Fruit fly (Drosophila melanogaster) whole organism, adult: ENCODE results near the gene CG12448.

ENCODE experiments used
- CG11617 ChIP-seq: fragments of 200-800 bp; sonication (Bioruptor generic); optimal IDR thresholded peaks from 2 replicates; lab custom pipeline; 2017; ENCODE audit warnings: mild to moderate bottlenecking, missing biosample characterization, missing genetic modification reagents, missing genetic modification characterization
- CG12768 ChIP-seq: fragments of 200-800 bp; sonication (Bioruptor generic); optimal IDR thresholded peaks from 2 replicates; lab custom pipeline; 2017; ENCODE audit warnings: missing biosample characterization, missing genetic modification characterization, mild to moderate bottlenecking, moderate library complexity, missing genetic modification reagents
- CG14711 ChIP-seq: fragments of 200-800 bp; sonication (Bioruptor generic); optimal IDR thresholded peaks from 2 replicates; lab custom pipeline; 2018; ENCODE audit warnings: missing biosample characterization, mild to moderate bottlenecking, missing genetic modification characterization, moderate library complexity
- CG1620 ChIP-seq: fragments of 200-800 bp; sonication (Bioruptor generic); optimal IDR thresholded peaks from 2 replicates; lab custom pipeline; 2016; ENCODE audit warnings: missing biosample characterization, missing genetic modification characterization
- CG33017 ChIP-seq: fragments of 200-800 bp; sonication (Bioruptor generic); optimal IDR thresholded peaks from 2 replicates; lab custom pipeline; 2018; ENCODE audit warnings: missing biosample characterization, mild to moderate bottlenecking, missing genetic modification characterization, moderate library complexity
- CG5204 ChIP-seq: fragments of 200-800 bp; sonication (Bioruptor generic); optimal IDR thresholded peaks from 2 replicates; lab custom pipeline; 2016; ENCODE audit warnings: missing biosample characterization, missing genetic modification characterization
- CG7045 ChIP-seq: fragments of 200-800 bp; sonication (Bioruptor generic); optimal IDR thresholded peaks from 2 replicates; lab custom pipeline; 2017; ENCODE audit warnings: missing biosample characterization, mild to moderate bottlenecking, missing genetic modification characterization
- CG7101 ChIP-seq: fragments of 200-800 bp; sonication (Bioruptor generic); optimal IDR thresholded peaks from 2 replicates; lab custom pipeline; 2018; ENCODE audit warnings: missing biosample characterization, mild to moderate bottlenecking, missing genetic modification characterization, moderate library complexity
- Clk ChIP-seq: fragments of 200-800 bp; sonication (Bioruptor generic); optimal IDR thresholded peaks from 2 replicates; lab custom pipeline; 2017; ENCODE audit warnings: missing biosample characterization, missing genetic modification characterization
- Crg-1 ChIP-seq: fragments of 200-800 bp; sonication (Bioruptor generic); optimal IDR thresholded peaks from 2 replicates; lab custom pipeline; 2016; ENCODE audit warnings: missing biosample characterization, missing genetic modification characterization
- Hr96 ChIP-seq: fragments of 200-800 bp; sonication (Bioruptor generic); optimal IDR thresholded peaks from 2 replicates; lab custom pipeline; 2016; ENCODE audit warnings: missing biosample characterization, missing genetic modification characterization
- Mnt ChIP-seq: fragments of 200-800 bp; sonication (Bioruptor generic); optimal IDR thresholded peaks from 2 replicates; lab custom pipeline; 2016; ENCODE audit warnings: missing biosample characterization, mild to moderate bottlenecking, missing genetic modification characterization
- bab1 ChIP-seq: fragments of 200-800 bp; sonication (Bioruptor generic); optimal IDR thresholded peaks from 3 replicates; lab custom pipeline; 2019; ENCODE audit warnings: missing biosample characterization, mild to moderate bottlenecking, missing genetic modification characterization, moderate library complexity
- cic ChIP-seq: fragments of 200-800 bp; sonication (Bioruptor generic); optimal IDR thresholded peaks from 2 replicates; lab custom pipeline; 2017; ENCODE audit warnings: missing biosample characterization, mild to moderate bottlenecking, missing genetic modification characterization, moderate library complexity
- cnc ChIP-seq, 2 experiments: fragments of >200 bp; optimal IDR thresholded peaks; 2 replicates each; lab custom pipeline; 2017
- kay ChIP-seq: fragments of 200-800 bp; sonication (Bioruptor generic); peaks from one replicate; lab custom pipeline; 2016; ENCODE audit warnings: missing biosample characterization, missing genetic modification characterization, borderline replicate concordance
- ovo ChIP-seq: fragments of 200-800 bp; sonication (Bioruptor generic); optimal IDR thresholded peaks from 2 replicates; lab custom pipeline; 2016; ENCODE audit warnings: missing biosample characterization, missing genetic modification characterization
- pad ChIP-seq: fragments of 200-800 bp; sonication (Bioruptor generic); optimal IDR thresholded peaks from 3 replicates; lab custom pipeline; 2017; ENCODE audit warnings: missing biosample characterization, missing genetic modification characterization, mild to moderate bottlenecking, moderate library complexity, missing genetic modification reagents
- tj ChIP-seq: fragments of 200-800 bp; sonication (Bioruptor generic); optimal IDR thresholded peaks from 3 replicates; lab custom pipeline; 2017; ENCODE audit warnings: missing biosample characterization, mild to moderate bottlenecking, missing genetic modification characterization, moderate library complexity
- toe ChIP-seq: fragments of 200-800 bp; sonication (Bioruptor generic); optimal IDR thresholded peaks from 2 replicates; lab custom pipeline; 2016; ENCODE audit warnings: missing biosample characterization, missing genetic modification characterization

Gene CG12448

DNA sequence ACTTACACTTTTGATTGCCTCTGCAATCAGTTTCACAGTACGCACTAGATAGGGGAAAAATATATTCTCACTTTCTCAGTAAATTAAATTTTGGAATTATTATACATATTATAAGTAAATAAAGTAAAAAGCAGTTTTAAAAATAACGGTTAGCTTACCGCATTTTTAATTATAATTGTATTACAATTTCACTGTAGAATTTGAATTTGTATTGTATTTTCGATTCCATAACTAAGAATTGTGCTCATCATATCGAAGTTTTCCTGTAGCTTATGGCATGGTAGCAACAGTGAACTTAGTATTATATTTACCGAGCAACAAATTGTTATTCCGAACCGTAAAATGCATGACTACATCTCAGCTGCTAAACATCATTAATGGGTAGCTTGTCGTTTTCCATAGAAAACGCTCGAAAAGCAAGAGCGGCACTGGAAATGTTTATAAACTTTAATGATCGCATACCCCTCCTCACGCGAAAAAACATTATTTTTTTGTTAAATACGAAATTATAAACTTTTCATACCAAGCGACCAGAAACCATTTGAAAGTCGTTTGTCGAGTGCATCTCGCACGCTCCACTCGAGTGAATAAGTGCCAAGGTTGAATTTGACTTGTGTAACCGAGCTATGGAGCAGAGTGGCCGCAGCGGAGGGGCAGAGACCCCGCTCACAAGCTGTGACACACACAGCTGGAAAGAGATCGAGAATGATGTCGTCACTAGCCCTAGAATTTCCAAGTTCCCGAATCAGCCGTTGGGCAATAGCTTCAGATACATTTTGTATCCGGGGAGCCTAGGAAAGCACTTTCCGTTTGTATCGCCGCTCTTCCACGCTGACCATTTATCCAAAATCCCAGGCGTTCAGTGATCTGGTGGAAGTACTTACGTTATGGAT is 29.0 kb upstream of the CG12448 start:
- peak; percentile 91 for TF ChIP-seq tj
- peak; percentile 93 for TF ChIP-seq bab1 (GFP tag; lab: Kevin White, UChicago)
- TF ChIP-seq kay (GFP tag; lab: Kevin White, UChicago), result peak; percentile 98
- no peak for TF ChIP-seq ovo
- TF ChIP-seq Crg-1 (GFP tag; lab: Kevin White, UChicago), result peak; percentile 84
- peak; percentile 77 for TF ChIP-seq pad (GFP tag; lab: Kevin White, UChicago)
- peak; percentile 92 for TF ChIP-seq CG11617 (GFP tag; lab: Kevin White, UChicago)
- TF ChIP-seq CG7101 (tag; lab: Kevin White, UChicago), result peak; percentile 93
- peak; percentile 76 for TF ChIP-seq CG5204 (GFP tag; lab: Kevin White, UChicago)
- TF ChIP-seq toe, result peak; percentile 65
- peak; percentile 33 for TF ChIP-seq Mnt (GFP tag; lab: Kevin White, UChicago)
- peak; percentile 93 for TF ChIP-seq CG33017
- peak; percentile 88 for TF ChIP-seq CG14711 (tag; lab: Kevin White, UChicago)
- peak; percentile 38 for TF ChIP-seq Hr96
- no peak for TF ChIP-seq cnc (optimal IDR thresholded peaks at IDR 0.05; lab: Kevin White, UChicago)
- TF ChIP-seq CG7045 (GFP tag; lab: Kevin White, UChicago), result peak; percentile 91
- peak; percentile 90 for TF ChIP-seq CG12768 (GFP tag; lab: Kevin White, UChicago)
- TF ChIP-seq cic (GFP tag; lab: Kevin White, UChicago), result peak; percentile 38
- TF ChIP-seq CG1620 (GFP tag; lab: Kevin White, UChicago), result peak; percentile 32
- TF ChIP-seq Clk (GFP tag; lab: Kevin White, UChicago), result peak; percentile 69

DNA sequence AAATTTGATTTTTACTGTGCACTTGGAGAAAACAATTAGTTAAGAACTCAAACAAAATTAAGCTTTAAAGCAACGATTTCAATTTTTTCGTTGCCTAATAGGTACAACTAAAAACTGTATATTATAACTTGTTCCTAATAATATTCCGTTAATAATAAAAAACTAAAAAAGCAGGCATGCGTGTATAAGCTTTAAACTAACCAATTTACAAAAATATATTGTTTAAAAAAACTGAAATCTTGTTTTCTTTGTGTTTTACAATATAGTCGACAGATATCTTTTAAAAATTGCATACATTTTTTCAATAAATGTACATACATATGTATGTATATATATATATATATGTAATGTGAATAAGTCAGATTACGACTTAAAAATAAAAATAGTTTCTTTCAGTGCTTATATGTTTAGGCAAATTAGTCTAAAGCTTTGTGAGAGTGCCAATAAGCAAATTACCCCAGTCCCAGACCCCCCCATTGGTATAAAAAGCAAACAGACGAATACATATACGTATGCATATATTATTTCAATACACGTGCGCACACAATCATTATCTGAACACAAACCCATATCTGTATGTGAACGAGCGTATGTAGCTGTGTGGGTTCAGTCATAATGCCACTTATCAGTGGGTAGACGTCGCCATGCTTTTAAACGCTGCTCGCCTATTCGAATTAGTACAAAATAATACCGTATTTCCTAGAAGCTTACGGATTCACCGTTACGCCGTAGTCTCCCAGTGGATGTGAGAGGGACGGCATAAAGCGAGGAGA is 28.2 kb upstream of the CG12448 start:
- no peak for TF ChIP-seq CG1620 (GFP tag; lab: Kevin White, UChicago)
- TF ChIP-seq Mnt (GFP tag; lab: Kevin White, UChicago), result peak; percentile 93
- no peak for TF ChIP-seq Crg-1 (GFP tag; lab: Kevin White, UChicago)
- TF ChIP-seq cic (GFP tag; lab: Kevin White, UChicago), result peak; percentile 90
- no peak for TF ChIP-seq tj
- peak; percentile 43 for TF ChIP-seq CG7045 (GFP tag; lab: Kevin White, UChicago)
- TF ChIP-seq CG33017, result peak; percentile 51
- peak; percentile 49 for TF ChIP-seq CG7101 (tag; lab: Kevin White, UChicago)
- no peak for TF ChIP-seq Clk (GFP tag; lab: Kevin White, UChicago)
- TF ChIP-seq CG14711 (tag; lab: Kevin White, UChicago), result peak; percentile 57
- TF ChIP-seq kay (GFP tag; lab: Kevin White, UChicago), result peak; percentile 77
- TF ChIP-seq CG5204 (GFP tag; lab: Kevin White, UChicago), result no peak
- TF ChIP-seq ovo, result peak; percentile 99
- no peak for TF ChIP-seq CG12768 (GFP tag; lab: Kevin White, UChicago)
- peak; percentile 71 for TF ChIP-seq pad (GFP tag; lab: Kevin White, UChicago)
- no peak for TF ChIP-seq cnc (optimal IDR thresholded peaks at IDR 0.05; lab: Kevin White, UChicago)
- no peak for TF ChIP-seq Hr96
- peak; percentile 39 for TF ChIP-seq toe
- peak; percentile 63 for TF ChIP-seq CG11617 (GFP tag; lab: Kevin White, UChicago)
- TF ChIP-seq bab1 (GFP tag; lab: Kevin White, UChicago), result no peak

DNA sequence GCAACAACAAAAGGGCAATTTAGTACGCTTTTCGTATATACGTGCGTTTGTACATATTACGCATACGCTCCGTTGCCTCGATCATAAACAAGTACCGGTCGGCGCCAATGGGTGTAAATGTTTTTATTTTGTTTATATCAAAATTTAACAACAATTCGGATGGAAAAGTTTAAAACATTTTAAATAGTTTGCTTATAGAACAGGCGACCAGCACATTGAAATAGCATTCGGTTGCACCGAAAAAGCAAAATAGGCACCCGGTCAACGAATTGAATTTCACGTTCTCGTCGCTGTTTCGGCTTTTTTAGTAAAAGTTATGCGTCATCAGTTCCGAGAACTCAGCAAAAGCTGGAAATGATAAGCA is 27.6 kb upstream of the CG12448 start:
- peak; percentile 14 for TF ChIP-seq cic (GFP tag; lab: Kevin White, UChicago)
- TF ChIP-seq tj, result peak; percentile 83
- no peak for TF ChIP-seq kay (GFP tag; lab: Kevin White, UChicago)
- TF ChIP-seq CG7045 (GFP tag; lab: Kevin White, UChicago), result no peak
- TF ChIP-seq bab1 (GFP tag; lab: Kevin White, UChicago), result peak; percentile 36

DNA sequence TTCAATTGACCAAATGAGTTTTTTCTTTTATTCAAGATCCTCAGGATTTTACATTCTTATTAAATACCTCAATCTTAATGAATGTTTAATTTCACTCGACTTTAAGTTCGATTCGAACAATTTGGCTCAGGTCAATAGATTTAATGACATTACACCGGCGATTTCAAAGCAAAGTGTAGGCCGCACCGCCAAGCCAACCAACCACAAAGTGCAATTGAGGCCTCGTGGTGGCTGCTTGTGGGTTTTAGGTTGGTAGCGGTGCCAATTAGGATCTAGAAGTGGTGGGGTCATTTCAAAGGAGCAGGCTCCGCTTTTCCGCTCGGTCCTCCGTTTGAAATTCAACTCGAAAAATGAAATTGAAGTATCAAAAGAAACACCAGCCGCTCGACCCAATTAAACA is 24.7 kb upstream of the CG12448 start, which contains the start of gene CG13244:
Gene CG13244 (plus strand): TSS at position 301 of the 400 bp plus-strand sequence.
- TF ChIP-seq CG7045 (GFP tag; lab: Kevin White, UChicago), result no peak
- no peak for TF ChIP-seq Clk (GFP tag; lab: Kevin White, UChicago)
- TF ChIP-seq cnc (optimal IDR thresholded peaks at IDR 0.05; lab: Kevin White, UChicago), result no peak
- TF ChIP-seq CG12768 (GFP tag; lab: Kevin White, UChicago), result no peak
- TF ChIP-seq tj, result no peak
- TF ChIP-seq Hr96, result no peak
- TF ChIP-seq Crg-1 (GFP tag; lab: Kevin White, UChicago), result no peak
- no peak for TF ChIP-seq pad (GFP tag; lab: Kevin White, UChicago)
- no peak for TF ChIP-seq bab1 (GFP tag; lab: Kevin White, UChicago)

DNA sequence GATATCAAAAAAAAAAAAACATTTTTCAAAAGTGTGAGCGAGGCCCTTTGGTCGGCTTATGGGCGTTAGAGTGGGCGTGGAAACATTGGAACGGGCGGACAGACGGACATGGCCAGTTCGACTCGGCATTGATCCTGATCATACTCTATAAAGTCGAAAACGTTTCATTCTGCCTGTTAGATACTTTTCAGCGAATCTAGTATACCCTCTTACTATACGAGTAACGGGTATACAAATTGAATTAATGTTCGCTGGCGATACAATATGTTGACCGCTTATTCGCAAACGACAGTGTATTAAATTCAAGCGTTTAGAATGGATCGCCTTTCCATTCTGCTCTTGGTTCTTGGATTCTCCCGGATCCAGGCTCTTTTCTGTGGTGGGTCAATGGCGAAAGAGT is 18.1 kb upstream of the CG12448 start, which contains the start of gene CG4793:
Gene CG4793 (plus strand): TSS at position 301 of the 400 bp plus-strand sequence.
- TF ChIP-seq CG33017, result no peak
- no peak for TF ChIP-seq CG12768 (GFP tag; lab: Kevin White, UChicago)
- no peak for TF ChIP-seq Clk (GFP tag; lab: Kevin White, UChicago)
- TF ChIP-seq Crg-1 (GFP tag; lab: Kevin White, UChicago), result no peak
